Fruit fly (Drosophila melanogaster): ENCODE results near the gene kumpel.

dm6 chr3R:25897176-25897575, 9.6 kb upstream of the kumpel start, which contains the start of gene Mco3:
- no peak for TF ChIP-seq fru (optimal IDR thresholded peaks at IDR 0.05)
- no peak for TF ChIP-seq al (GFP tag; IDR thresholded peaks at IDR 0.05)

Data from whole organism, embryonic.